Worm (Caenorhabditis elegans): ENCODE measurements around the gene nhr-262.

- TF ChIP-seq tab-1 (GFP tag; IDR thresholded peaks at IDR 0.05) (no peak), med-1 (GFP tag; optimal IDR thresholded peaks at IDR 0.05; ENCODE audit: insufficient read depth) (no peak), T22C8.4 (GFP tag; IDR thresholded peaks at IDR 0.05) (no peak), ztf-29 (GFP tag; IDR thresholded peaks at IDR 0.05) (no peak)
Observed at ce11 chrV:16873642-16874041, 31.1 kb upstream of the nhr-262 start, which contains the start of gene srw-23.
